Worm (Caenorhabditis elegans) whole organism, L3 larva: ENCODE data around the gene F08G5.3.

ENCODE experiments used
- aly-2 ChIP-seq: fragments of 150-350 bp; optimal IDR thresholded peaks from 2 replicates; lab custom pipeline; 2014; ENCODE audit warnings: missing biosample characterization, missing genetic modification characterization
- ceh-16 ChIP-seq: sonication (generic microtip); optimal IDR thresholded peaks from 2 replicates; lab custom pipeline; 2017; ENCODE audit warnings: missing biosample characterization, missing genetic modification characterization
- ceh-28 ChIP-seq: fragments of 150-350 bp; optimal IDR thresholded peaks from 2 replicates; lab custom pipeline; 2014; ENCODE audit warnings: missing biosample characterization, missing genetic modification reagents, missing genetic modification characterization
- elt-3 ChIP-seq, 3 experiments: fragments of 150-350 bp in 1 of 3; sonication (generic microtip) in 2 of 3; optimal IDR thresholded peaks; 2 replicates in 2 of 3; 4 replicates in 1 of 3; lab custom pipeline; 2014 to 2017; ENCODE audit warnings: missing biosample characterization in 3 of 3, missing genetic modification characterization in 3 of 3
- mml-1 ChIP-seq: fragments of 150-350 bp; sonication (generic microtip); optimal IDR thresholded peaks from 3 replicates; lab custom pipeline; 2014; ENCODE audit warnings: missing biosample characterization, missing genetic modification characterization
- nhr-25 ChIP-seq: sonication (generic microtip); optimal IDR thresholded peaks from 2 replicates; lab custom pipeline; 2017; ENCODE audit warnings: missing biosample characterization, missing genetic modification characterization
- nhr-28 ChIP-seq: fragments of 150-350 bp; optimal IDR thresholded peaks from 2 replicates; lab custom pipeline; 2014; ENCODE audit warnings: missing biosample characterization, missing genetic modification characterization
- pqm-1 ChIP-seq: fragments of 150-350 bp; optimal IDR thresholded peaks from 2 replicates; lab custom pipeline; 2017; ENCODE audit warnings: missing biosample characterization, missing genetic modification characterization, inconsistent platforms
- snpc-4 ChIP-seq: fragments of 150-350 bp; optimal IDR thresholded peaks from 2 replicates; lab custom pipeline; 2014; ENCODE audit warnings: missing biosample characterization, missing genetic modification characterization
- unc-39 ChIP-seq: sonication (generic microtip); optimal IDR thresholded peaks from 4 replicates; lab custom pipeline; 2017; ENCODE audit warnings: missing biosample characterization, missing genetic modification characterization
- zag-1 ChIP-seq: fragments of 150-350 bp; optimal IDR thresholded peaks from 2 replicates; lab custom pipeline; 2014; ENCODE audit warnings: missing biosample characterization, missing genetic modification characterization
- ztf-11 ChIP-seq: fragments of 150-350 bp; optimal IDR thresholded peaks from 2 replicates; lab custom pipeline; 2014; ENCODE audit warnings: missing biosample characterization, missing genetic modification characterization

- TF ChIP-seq nhr-28 (no peak), mml-1 (no peak), unc-39 (tag; lab: Kevin White, UChicago) (no peak), zag-1 (tag; lab: Kevin White, UChicago) (no peak), elt-3 (tag; optimal IDR thresholded peaks at IDR 0.05; lab: Kevin White, UChicago) (no peak), snpc-4 (tag; lab: Kevin White, UChicago) (no peak), ceh-28 (tag; lab: Kevin White, UChicago) (no peak), nhr-25 (tag; lab: Kevin White, UChicago) (no peak), pqm-1 (tag; lab: Kevin White, UChicago) (no peak), aly-2 (tag; lab: Kevin White, UChicago) (no peak), ztf-11 (tag; lab: Kevin White, UChicago) (no peak), ceh-16 (no peak)
Observed at ce11 chrIV:12456613-12457012, 39.2 kb upstream of the F08G5.3 start, which contains the start of gene C25G4.7.
